Fruit fly (Drosophila melanogaster) whole organism, embryonic: ENCODE results near the gene CG33768.

Experiments
- CG12942 ChIP-seq: fragments of 200-800 bp; sonication (Bioruptor generic); optimal IDR thresholded peaks from 3 replicates; lab custom pipeline; 2016; ENCODE audit warnings: missing biosample characterization, missing genetic modification characterization
- CG17829 ChIP-seq: fragments of 200-800 bp; optimal IDR thresholded peaks from 2 replicates; lab custom pipeline; 2019; ENCODE audit warnings: missing biosample characterization, mild to moderate bottlenecking, missing genetic modification characterization, moderate library complexity
- salm ChIP-seq: fragments of 200-800 bp; sonication (Bioruptor generic); optimal IDR thresholded peaks from 2 replicates; lab custom pipeline; 2018; ENCODE audit warnings: missing biosample characterization, mild to moderate bottlenecking, missing genetic modification characterization

dm6 chr3L:22645327-22645726, 1.6 kb upstream of the CG33768 start, which contains the start of gene CG33766:
- TF ChIP-seq salm (tag; lab: Kevin White, UChicago) (no peak), CG12942 (GFP tag; lab: Kevin White, UChicago) (no peak), CG17829 (tag; lab: Kevin White, UChicago) (no peak)
